Worm (Caenorhabditis elegans): Measurements from ENCODE around the gene dhs-6.

Gene dhs-6

ce11 chrII:5649236-5650004, 30.3 kb upstream of the dhs-6 start, which contains the start of the genes sam-4, F59E12.17 and zyg-1 (continued):
- TF ChIP-seq nhr-42 (GFP tag; IDR thresholded peaks at IDR 0.05) = no peak
- TF ChIP-seq mes-2 (tag; optimal IDR thresholded peaks at IDR 0.05; ENCODE audit: poor library complexity, severe bottlenecking) = peak; percentile 94
- no peak for TF ChIP-seq Y75B8A.6 (GFP tag; IDR thresholded peaks at IDR 0.05)
- TF ChIP-seq nhr-48 (tag; optimal IDR thresholded peaks at IDR 0.05) = no peak
- TF ChIP-seq F37D6.2 (tag; optimal IDR thresholded peaks at IDR 0.05) = no peak
- no peak for TF ChIP-seq lin-29 (GFP tag; IDR thresholded peaks at IDR 0.05)
- TF ChIP-seq dmd-9 (GFP tag; IDR thresholded peaks at IDR 0.05) = no peak
- TF ChIP-seq nhr-11 (tag; optimal IDR thresholded peaks at IDR 0.05) = no peak
- TF ChIP-seq mxl-3 (GFP tag; optimal IDR thresholded peaks at IDR 0.05) = no peak
- no peak for TF ChIP-seq R02D3.7 (tag; optimal IDR thresholded peaks at IDR 0.05)
- no peak for TF ChIP-seq ceh-32 (tag; optimal IDR thresholded peaks at IDR 0.05; ENCODE audit: poor library complexity)
- TF ChIP-seq duxl-1 (tag; optimal IDR thresholded peaks at IDR 0.05; ENCODE audit: poor library complexity) = no peak
- no peak for TF ChIP-seq lin-13 (GFP tag; optimal IDR thresholded peaks at IDR 0.05)
- TF ChIP-seq hlh-11 (tag; optimal IDR thresholded peaks at IDR 0.05) = peak; percentile 8
- TF ChIP-seq nhr-76 (tag; optimal IDR thresholded peaks at IDR 0.05) = no peak
- no peak for TF ChIP-seq saeg-2 (GFP tag; IDR thresholded peaks at IDR 0.05)
- no peak for TF ChIP-seq nhr-10 (tag; optimal IDR thresholded peaks at IDR 0.05)
- TF ChIP-seq spr-1 (tag; optimal IDR thresholded peaks at IDR 0.05) = no peak
- no peak for TF ChIP-seq set-16 (GFP tag; IDR thresholded peaks at IDR 0.05)
- no peak for TF ChIP-seq F26F4.8 (GFP tag; conservative IDR thresholded peaks at IDR 0.05)
- TF ChIP-seq egl-43 (GFP tag; IDR thresholded peaks at IDR 0.05) = no peak
- no peak for TF ChIP-seq snpc-4 (tag; optimal IDR thresholded peaks at IDR 0.05)
- peak; percentile 52 for TF ChIP-seq nhr-28 (tag; optimal IDR thresholded peaks at IDR 0.05)
- TF ChIP-seq dmd-6 (GFP tag; IDR thresholded peaks at IDR 0.05) = no peak
- TF ChIP-seq nhr-25 (tag; optimal IDR thresholded peaks at IDR 0.05; ENCODE audit: borderline replicate concordance, insufficient read depth) = no peak
- no peak for TF ChIP-seq mdt-29 (GFP tag; IDR thresholded peaks at IDR 0.05)
- no peak for TF ChIP-seq dmd-8 (GFP tag; IDR thresholded peaks at IDR 0.05)
- TF ChIP-seq mxl-2 (GFP tag; conservative IDR thresholded peaks at IDR 0.05) = no peak
- no peak for TF ChIP-seq Y5F2A.4 (GFP tag; optimal IDR thresholded peaks at IDR 0.05)
- TF ChIP-seq D1046.2 (GFP tag; IDR thresholded peaks at IDR 0.05) = no peak
- no peak for TF ChIP-seq zip-11 (GFP tag; IDR thresholded peaks at IDR 0.05)
- TF ChIP-seq arid-1 (GFP tag; conservative IDR thresholded peaks at IDR 0.05) = 0 out of 2 replicates have a peak, but pooled peaks have one; percentile 17
- no peak for TF ChIP-seq gei-8 (GFP tag; optimal IDR thresholded peaks at IDR 0.05)
- no peak for TF ChIP-seq ceh-20 (GFP tag; IDR thresholded peaks at IDR 0.05)
- TF ChIP-seq Y105C5A.15 (GFP tag; IDR thresholded peaks at IDR 0.05) = no peak
- TF ChIP-seq ceh-44 (GFP tag; IDR thresholded peaks at IDR 0.05) = peak; percentile 75; the same call in 1 of the 2 replicates
- TF ChIP-seq pqm-1 (tag; optimal IDR thresholded peaks at IDR 0.05) = no peak
- no peak for TF ChIP-seq zag-1 (tag; optimal IDR thresholded peaks at IDR 0.05)
- TF ChIP-seq ztf-7 (tag; optimal IDR thresholded peaks at IDR 0.05) = no peak
- no peak for TF ChIP-seq T20F7.1 (GFP tag; optimal IDR thresholded peaks at IDR 0.05)
- no peak for TF ChIP-seq ctbp-1 (GFP tag; IDR thresholded peaks at IDR 0.05)
- no peak for TF ChIP-seq ztf-11 (tag; optimal IDR thresholded peaks at IDR 0.05)
- TF ChIP-seq zfp-3 (GFP tag; conservative IDR thresholded peaks at IDR 0.05) = no peak
- peak; percentile 13 for TF ChIP-seq fkh-10 (GFP tag; optimal IDR thresholded peaks at IDR 0.05)
- no peak for TF ChIP-seq ZK546.5 (tag; optimal IDR thresholded peaks at IDR 0.05)
- TF ChIP-seq nhr-6 (tag; optimal IDR thresholded peaks at IDR 0.05) = peak; percentile 77
- no peak for TF ChIP-seq nhr-102 (tag; optimal IDR thresholded peaks at IDR 0.05)
- TF ChIP-seq zip-2 (tag; optimal IDR thresholded peaks at IDR 0.05) = no peak
- TF ChIP-seq lin-15B (tag; optimal IDR thresholded peaks at IDR 0.05) = peak; percentile 31
- no peak for TF ChIP-seq skn-1 (tag; optimal IDR thresholded peaks at IDR 0.05)
- peak in 1 of 2 experiments; percentile 81 for TF ChIP-seq lsy-2 (tag; optimal IDR thresholded peaks at IDR 0.05)
